Worm (Caenorhabditis elegans) whole organism, late embryonic: ENCODE results near the gene pelo-1.

ENCODE experiments used
- C38D4.7 ChIP-seq: fragments of 200-800 bp; sonication (Bioruptor generic); optimal IDR thresholded peaks from 2 replicates; lab custom pipeline; 2018; ENCODE audit warnings: mild to moderate bottlenecking, missing genetic modification characterization, moderate library complexity, missing compliant biosample characterization
- K02D7.2 ChIP-seq: sonication (generic microtip); optimal IDR thresholded peaks from 2 replicates; lab custom pipeline; 2017; ENCODE audit warnings: mild to moderate bottlenecking, missing genetic modification characterization, missing compliant biosample characterization
- K09A11.1 ChIP-seq: sonication (generic microtip); optimal IDR thresholded peaks from 2 replicates; lab custom pipeline; 2017; ENCODE audit warnings: antibody characterized with exemption, mild to moderate bottlenecking, missing genetic modification characterization, missing compliant biosample characterization; ENCODE audit not compliant: insufficient read depth
- Y22D7AL.16 ChIP-seq: sonication (generic microtip); optimal IDR thresholded peaks from 2 replicates; lab custom pipeline; 2016; ENCODE audit warnings: missing genetic modification characterization, missing compliant biosample characterization
- ceh-14 ChIP-seq: sonication (generic microtip); optimal IDR thresholded peaks from 2 replicates; lab custom pipeline; 2016; ENCODE audit warnings: missing genotype, missing genetic modification characterization, missing compliant biosample characterization
- ceh-18 ChIP-seq: sonication (generic microtip); optimal IDR thresholded peaks from 2 replicates; lab custom pipeline; 2016; ENCODE audit warnings: missing genetic modification characterization, missing compliant biosample characterization
- ceh-2 ChIP-seq: sonication (generic microtip); optimal IDR thresholded peaks from 2 replicates; lab custom pipeline; 2016; ENCODE audit warnings: missing genotype, missing genetic modification characterization, missing compliant biosample characterization
- ceh-31 ChIP-seq: sonication (generic microtip); optimal IDR thresholded peaks from 2 replicates; lab custom pipeline; 2016; ENCODE audit warnings: missing genetic modification characterization, missing compliant biosample characterization
- ceh-48 ChIP-seq: sonication (generic microtip); optimal IDR thresholded peaks from 2 replicates; lab custom pipeline; 2016; ENCODE audit warnings: missing genetic modification characterization, inconsistent platforms, missing compliant biosample characterization
- ceh-9 ChIP-seq: sonication (generic microtip); optimal IDR thresholded peaks from 2 replicates; lab custom pipeline; 2016; ENCODE audit warnings: mild to moderate bottlenecking, missing genetic modification characterization, inconsistent platforms, missing compliant biosample characterization
- che-1 ChIP-seq: sonication (generic microtip); optimal IDR thresholded peaks from 2 replicates; lab custom pipeline; 2016; ENCODE audit warnings: mild to moderate bottlenecking, missing genetic modification characterization, missing compliant biosample characterization
- dve-1 ChIP-seq: sonication (generic microtip); optimal IDR thresholded peaks from 2 replicates; lab custom pipeline; 2017; ENCODE audit warnings: antibody characterized with exemption, mild to moderate bottlenecking, missing genetic modification characterization, missing compliant biosample characterization
- elt-2 ChIP-seq: sonication (generic microtip); optimal IDR thresholded peaks from 2 replicates; lab custom pipeline; 2016; ENCODE audit warnings: missing genetic modification reagents, missing genetic modification characterization, missing compliant biosample characterization
- elt-4 ChIP-seq: sonication (generic microtip); optimal IDR thresholded peaks from 2 replicates; lab custom pipeline; 2016; ENCODE audit warnings: missing genetic modification characterization, missing compliant biosample characterization
- fkh-10 ChIP-seq: fragments of 150-350 bp; optimal IDR thresholded peaks from 2 replicates; lab custom pipeline; 2014; ENCODE audit warnings: missing biosample characterization, missing genetic modification reagents, missing genetic modification characterization
- fkh-6 ChIP-seq: sonication (generic microtip); optimal IDR thresholded peaks from 2 replicates; lab custom pipeline; 2016; ENCODE audit warnings: missing genetic modification characterization, missing compliant biosample characterization
- gmeb-2 ChIP-seq: sonication (generic microtip); optimal IDR thresholded peaks from 2 replicates; lab custom pipeline; 2016; ENCODE audit warnings: missing genetic modification characterization, inconsistent platforms, missing compliant biosample characterization
- hlh-15 ChIP-seq: sonication (generic microtip); optimal IDR thresholded peaks from 2 replicates; lab custom pipeline; 2016; ENCODE audit warnings: missing genetic modification characterization, missing compliant biosample characterization
- hlh-30 ChIP-seq: sonication (generic microtip); optimal IDR thresholded peaks from 2 replicates; lab custom pipeline; 2017; ENCODE audit warnings: antibody characterized with exemption, missing genetic modification characterization, missing compliant biosample characterization; ENCODE audit not compliant: insufficient read depth
- hlh-8 ChIP-seq: sonication (generic microtip); optimal IDR thresholded peaks from 2 replicates; lab custom pipeline; 2016; ENCODE audit warnings: missing genotype, missing genetic modification characterization, missing compliant biosample characterization
- lin-11 ChIP-seq: fragments of 200-800 bp; sonication (Bioruptor generic); optimal IDR thresholded peaks from 2 replicates; lab custom pipeline; 2018; ENCODE audit warnings: mild to moderate bottlenecking, missing genetic modification characterization, missing compliant biosample characterization
- madf-2 ChIP-seq: sonication (generic microtip); optimal IDR thresholded peaks from 2 replicates; lab custom pipeline; 2017; ENCODE audit warnings: missing genetic modification characterization, missing compliant biosample characterization
- nfya-1 ChIP-seq: sonication (generic microtip); optimal IDR thresholded peaks from 2 replicates; lab custom pipeline; 2017; ENCODE audit warnings: missing genetic modification characterization, mild to moderate bottlenecking, missing compliant biosample characterization, antibody characterized with exemption, moderate library complexity
- nhr-232 ChIP-seq: sonication (generic microtip); optimal IDR thresholded peaks from 2 replicates; lab custom pipeline; 2016; ENCODE audit warnings: missing genetic modification characterization, missing compliant biosample characterization
- npax-4 ChIP-seq: sonication (generic microtip); optimal IDR thresholded peaks from 2 replicates; lab custom pipeline; 2016; ENCODE audit warnings: missing genetic modification characterization, missing compliant biosample characterization
- odd-2 ChIP-seq: sonication (generic microtip); optimal IDR thresholded peaks from 2 replicates; lab custom pipeline; 2017; ENCODE audit warnings: antibody characterized with exemption, mild to moderate bottlenecking, missing genetic modification characterization, missing compliant biosample characterization
- pag-3 ChIP-seq: sonication (generic microtip); optimal IDR thresholded peaks from 2 replicates; lab custom pipeline; 2016; ENCODE audit warnings: missing compliant biosample characterization, missing genetic modification characterization, borderline replicate concordance
- pat-9 ChIP-seq: fragments of 200-800 bp; sonication (Bioruptor generic); optimal IDR thresholded peaks from 2 replicates; lab custom pipeline; 2018; ENCODE audit warnings: mild to moderate bottlenecking, missing genetic modification characterization, moderate library complexity, missing compliant biosample characterization
- pax-1 ChIP-seq: fragments of 150-350 bp; optimal IDR thresholded peaks from 2 replicates; lab custom pipeline; 2014; ENCODE audit warnings: missing biosample characterization, missing genetic modification characterization
- pha-2 ChIP-seq: sonication (generic microtip); optimal IDR thresholded peaks from 2 replicates; lab custom pipeline; 2017; ENCODE audit warnings: mild to moderate bottlenecking, missing genetic modification characterization, missing compliant biosample characterization
- pha-4 ChIP-seq: fragments of 150-350 bp; optimal IDR thresholded peaks from 2 replicates; lab custom pipeline; 2018; ENCODE audit warnings: missing biosample characterization, missing genetic modification reagents, missing genetic modification characterization
- sdc-2 ChIP-seq: sonication (generic microtip); optimal IDR thresholded peaks from 2 replicates; lab custom pipeline; 2016; ENCODE audit warnings: missing genotype, missing genetic modification characterization, missing compliant biosample characterization
- sox-4 ChIP-seq: sonication (generic microtip); optimal IDR thresholded peaks from 2 replicates; lab custom pipeline; 2017; ENCODE audit warnings: mild to moderate bottlenecking, missing genetic modification characterization, inconsistent platforms, missing compliant biosample characterization
- syd-9 ChIP-seq: sonication (generic microtip); optimal IDR thresholded peaks from 2 replicates; lab custom pipeline; 2016; ENCODE audit warnings: mild to moderate bottlenecking, missing genetic modification characterization, moderate library complexity, missing compliant biosample characterization
- tbx-2 ChIP-seq: sonication (generic microtip); optimal IDR thresholded peaks from 2 replicates; lab custom pipeline; 2016; ENCODE audit warnings: missing genetic modification characterization, missing compliant biosample characterization
- ttx-3 ChIP-seq: sonication (generic microtip); optimal IDR thresholded peaks from 2 replicates; lab custom pipeline; 2016; ENCODE audit warnings: missing genetic modification reagents, missing genetic modification characterization, missing compliant biosample characterization
- unc-42 ChIP-seq: sonication (generic microtip); optimal IDR thresholded peaks from 2 replicates; lab custom pipeline; 2016; ENCODE audit warnings: missing genotype, missing genetic modification characterization, missing compliant biosample characterization
- unc-55 ChIP-seq: sonication (generic microtip); optimal IDR thresholded peaks from 2 replicates; lab custom pipeline; 2017; ENCODE audit warnings: missing biosample characterization, missing genetic modification reagents, missing genetic modification characterization
- unc-86 ChIP-seq: sonication (generic microtip); optimal IDR thresholded peaks from 2 replicates; lab custom pipeline; 2016; ENCODE audit warnings: missing genetic modification characterization, missing compliant biosample characterization

pelo-1 gene

DNA sequence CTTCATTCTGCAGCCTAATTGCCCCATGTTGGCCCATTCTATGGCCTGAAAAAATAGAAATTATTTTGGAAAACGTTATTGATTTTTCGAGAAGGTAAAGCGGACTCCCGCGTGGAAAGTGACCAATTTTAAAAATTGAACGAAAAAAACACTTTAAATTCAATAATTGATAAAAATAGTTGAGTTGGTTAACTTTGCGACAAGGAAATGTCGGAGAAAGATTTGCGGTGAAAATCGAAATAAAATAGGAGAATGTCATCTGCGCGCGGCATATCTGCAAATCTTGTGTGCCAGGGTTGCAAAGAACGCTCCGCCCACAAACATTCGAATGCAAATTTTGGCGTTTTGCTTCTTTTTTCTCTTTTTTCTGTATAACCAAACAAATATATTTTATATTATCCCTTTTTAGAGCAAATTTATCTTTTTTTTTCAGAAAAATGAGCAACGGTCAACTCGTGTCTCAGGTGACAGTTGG is 33.1 kb downstream of the pelo-1 start, which contains the start of the genes rnf-121 and C16C10.4 (continued):
- TF ChIP-seq ceh-14 (tag; lab: Kevin White, UChicago) (peak; percentile 95), dve-1 (tag; lab: Kevin White, UChicago) (peak; percentile 65), unc-55 (no peak), ceh-9 (tag; lab: Kevin White, UChicago) (no peak), madf-2 (tag; lab: Kevin White, UChicago) (peak; percentile 89), syd-9 (tag; lab: Kevin White, UChicago) (peak; percentile 92), gmeb-2 (tag; lab: Kevin White, UChicago) (peak; percentile 88), ceh-18 (tag; lab: Kevin White, UChicago) (peak; percentile 62), lin-11 (tag; lab: Kevin White, UChicago) (peak; percentile 82), nhr-232 (tag; lab: Kevin White, UChicago) (peak; percentile 83), ttx-3 (tag; lab: Kevin White, UChicago) (peak; percentile 92), unc-42 (tag; lab: Kevin White, UChicago) (peak; percentile 38), C38D4.7 (peak; percentile 90), elt-2 (peak; percentile 97), pag-3 (tag; lab: Kevin White, UChicago) (peak; percentile 37), K09A11.1 (tag; lab: Kevin White, UChicago) (peak; percentile 96), tbx-2 (peak; percentile 90), ceh-2 (tag; lab: Kevin White, UChicago) (peak; percentile 92), fkh-10 (peak; percentile 64), pax-1 (tag; lab: Kevin White, UChicago) (no peak), odd-2 (tag; lab: Kevin White, UChicago) (peak; percentile 87), npax-4 (tag; lab: Kevin White, UChicago) (peak; percentile 82), pha-2 (tag; lab: Kevin White, UChicago) (peak; percentile 92)

ce11 chrIII:4168665-4169064 is 35.4 kb downstream of the pelo-1 start, which contains the start of gene ccdc-55:
Gene ccdc-55, minus strand, starts transcription at chrIII:4168765.
- TF ChIP-seq ceh-18 (tag; lab: Kevin White, UChicago) (no peak), pat-9 (tag; lab: Kevin White, UChicago) (no peak), ceh-31 (no peak), ceh-9 (tag; lab: Kevin White, UChicago) (no peak), gmeb-2 (tag; lab: Kevin White, UChicago) (no peak), nfya-1 (tag; lab: Kevin White, UChicago) (no peak), hlh-15 (tag; lab: Kevin White, UChicago) (no peak), fkh-6 (tag; lab: Kevin White, UChicago) (no peak), pha-2 (tag; lab: Kevin White, UChicago) (no peak), fkh-10 (no peak), lin-11 (tag; lab: Kevin White, UChicago) (no peak), sdc-2 (tag; lab: Kevin White, UChicago) (no peak), sox-4 (tag; lab: Kevin White, UChicago) (no peak), C38D4.7 (no peak), K02D7.2 (tag; lab: Kevin White, UChicago) (no peak), pha-4 (tag; lab: Kevin White, UChicago) (no peak), unc-86 (tag; lab: Kevin White, UChicago) (no peak), che-1 (tag; lab: Kevin White, UChicago) (no peak), Y22D7AL.16 (tag; lab: Kevin White, UChicago) (no peak), hlh-8 (tag; lab: Kevin White, UChicago) (no peak)

- TF ChIP-seq ceh-48 (tag; lab: Kevin White, UChicago) = no peak
- TF ChIP-seq hlh-30 (tag; lab: Kevin White, UChicago) = no peak
- TF ChIP-seq sox-4 (tag; lab: Kevin White, UChicago) = no peak
- no peak for TF ChIP-seq syd-9 (tag; lab: Kevin White, UChicago)
- TF ChIP-seq ceh-14 (tag; lab: Kevin White, UChicago) = no peak
- no peak for TF ChIP-seq elt-4
- no peak for TF ChIP-seq pat-9 (tag; lab: Kevin White, UChicago)
These were observed 37.3 kb downstream of the pelo-1 start, which contains the start of gene rnf-5 for ce11 chrIII:4166745-4167144. Gene rnf-5, minus strand, starts transcription at chrIII:4166845.
